Fruit fly (Drosophila melanogaster) whole organism, prepupa: ENCODE data around the gene CG31650.

Experiments
- CG10631 ChIP-seq: fragments of 200-800 bp; sonication (Bioruptor generic); optimal IDR thresholded peaks from 2 replicates; lab custom pipeline; 2016; ENCODE audit warnings: missing biosample characterization, missing genetic modification characterization
- CG10669 ChIP-seq: fragments of 200-800 bp; sonication (Bioruptor generic); optimal IDR thresholded peaks from 3 replicates; lab custom pipeline; 2018; ENCODE audit warnings: missing biosample characterization, mild to moderate bottlenecking, missing genetic modification characterization, moderate library complexity
- CG11294 ChIP-seq: fragments of 200-800 bp; sonication (Bioruptor generic); IDR thresholded peaks from 2 replicates; pipeline ENCODE4 v1.3.6; 2022; ENCODE audit warnings: missing biosample characterization, missing genetic modification characterization
- CG11762 ChIP-seq: fragments of 200-800 bp; sonication (Bioruptor generic); optimal IDR thresholded peaks from 3 replicates; lab custom pipeline; 2016; ENCODE audit warnings: missing biosample characterization, missing genetic modification characterization; ENCODE audit not compliant: insufficient read depth
- CG11902 ChIP-seq: fragments of 200-800 bp; sonication (Bioruptor generic); optimal IDR thresholded peaks from 3 replicates; lab custom pipeline; 2016; ENCODE audit warnings: missing biosample characterization, missing genetic modification characterization
- CG15336 ChIP-seq: fragments of 200-800 bp; sonication (Bioruptor generic); IDR thresholded peaks from 2 replicates; pipeline ENCODE4 v1.3.6; 2022; ENCODE audit warnings: missing biosample characterization, missing genetic modification characterization
- CG1621 ChIP-seq: fragments of 200-800 bp; sonication (Bioruptor generic); optimal IDR thresholded peaks from 3 replicates; lab custom pipeline; 2018; ENCODE audit warnings: missing biosample characterization, mild to moderate bottlenecking, missing genetic modification characterization
- CG16779 ChIP-seq: fragments of 200-800 bp; sonication (Bioruptor generic); optimal IDR thresholded peaks from 3 replicates; lab custom pipeline; 2017; ENCODE audit warnings: missing biosample characterization, mild to moderate bottlenecking, missing genetic modification characterization
- CG3032 ChIP-seq: fragments of 200-800 bp; optimal IDR thresholded peaks from 2 replicates; lab custom pipeline; 2019; ENCODE audit warnings: missing biosample characterization, mild to moderate bottlenecking, missing genetic modification characterization, moderate library complexity
- CG31627 ChIP-seq: fragments of 200-800 bp; sonication (Bioruptor generic); optimal IDR thresholded peaks from 3 replicates; lab custom pipeline; 2016; ENCODE audit warnings: missing biosample characterization, missing genetic modification characterization
- CG32006 ChIP-seq: fragments of 200-800 bp; sonication (Bioruptor generic); optimal IDR thresholded peaks from 3 replicates; lab custom pipeline; 2017; ENCODE audit warnings: missing biosample characterization, mild to moderate bottlenecking, missing genetic modification characterization
- CG34406 ChIP-seq: fragments of 200-800 bp; sonication (Bioruptor generic); optimal IDR thresholded peaks from 3 replicates; lab custom pipeline; 2016; ENCODE audit warnings: missing biosample characterization, missing genetic modification characterization
- CG3919 ChIP-seq: fragments of 200-800 bp; sonication (Bioruptor generic); optimal IDR thresholded peaks from 3 replicates; lab custom pipeline; 2016; ENCODE audit warnings: missing biosample characterization, missing genetic modification characterization
- CG4318 ChIP-seq: fragments of 200-800 bp; sonication (Bioruptor generic); optimal IDR thresholded peaks from 3 replicates; lab custom pipeline; 2017; ENCODE audit warnings: missing biosample characterization, mild to moderate bottlenecking, missing genetic modification characterization
- CG6163 ChIP-seq: fragments of 200-800 bp; sonication (Bioruptor generic); IDR thresholded peaks from 3 replicates; pipeline ENCODE4 v1.3.6; 2022; ENCODE audit warnings: missing biosample characterization, missing genetic modification characterization
- CG6276 ChIP-seq: fragments of 200-800 bp; sonication (Bioruptor generic); optimal IDR thresholded peaks from 2 replicates; lab custom pipeline; 2017; ENCODE audit warnings: missing biosample characterization, mild to moderate bottlenecking, missing genetic modification characterization
- CG6792 ChIP-seq: fragments of 200-800 bp; sonication (Bioruptor generic); optimal IDR thresholded peaks from 3 replicates; lab custom pipeline; 2016; ENCODE audit warnings: missing biosample characterization, missing genetic modification characterization
- CG6808 ChIP-seq: fragments of 200-800 bp; sonication (Bioruptor generic); optimal IDR thresholded peaks from 3 replicates; lab custom pipeline; 2017; ENCODE audit warnings: missing biosample characterization, missing genetic modification characterization, mild to moderate bottlenecking, moderate library complexity, missing genetic modification reagents
- CG6854 ChIP-seq: fragments of 200-800 bp; sonication (Bioruptor generic); optimal IDR thresholded peaks from 2 replicates; lab custom pipeline; 2017; ENCODE audit warnings: missing biosample characterization, mild to moderate bottlenecking, missing genetic modification characterization
- CG8119 ChIP-seq: fragments of 200-800 bp; sonication (Bioruptor generic); IDR thresholded peaks from 3 replicates; pipeline ENCODE4 v1.3.6; 2022; ENCODE audit warnings: missing biosample characterization, missing genetic modification characterization
- CG8319 ChIP-seq: fragments of 200-800 bp; sonication (Bioruptor generic); optimal IDR thresholded peaks from 3 replicates; lab custom pipeline; 2016; ENCODE audit warnings: missing biosample characterization, missing genetic modification characterization
- CG9139 ChIP-seq: fragments of 200-800 bp; sonication (Bioruptor generic); optimal IDR thresholded peaks from 3 replicates; lab custom pipeline; 2017; ENCODE audit warnings: missing biosample characterization, mild to moderate bottlenecking, missing genetic modification characterization
- Eip93F ChIP-seq: fragments of 200-800 bp; sonication (Bioruptor generic); optimal IDR thresholded peaks from 2 replicates; lab custom pipeline; 2016; ENCODE audit warnings: missing biosample characterization, mild to moderate bottlenecking, missing genetic modification characterization
- Ets21C ChIP-seq: fragments of 200-800 bp; sonication (Bioruptor generic); optimal IDR thresholded peaks from 3 replicates; lab custom pipeline; 2016; ENCODE audit warnings: missing biosample characterization, missing genetic modification characterization
- Ets96B ChIP-seq: fragments of 200-800 bp; optimal IDR thresholded peaks from 2 replicates; lab custom pipeline; 2019; ENCODE audit warnings: missing biosample characterization, mild to moderate bottlenecking, missing genetic modification characterization, moderate library complexity
- Hr38 ChIP-seq: sonication (Bioruptor generic); optimal IDR thresholded peaks from 2 replicates; lab custom pipeline; 2016; ENCODE audit warnings: missing biosample characterization, missing genetic modification characterization
- Hr39 ChIP-seq: fragments of 200-800 bp; sonication (Bioruptor generic); optimal IDR thresholded peaks from 2 replicates; lab custom pipeline; 2016; ENCODE audit warnings: missing biosample characterization, missing genetic modification characterization
- Lpt ChIP-seq: fragments of 200-800 bp; sonication (Bioruptor generic); optimal IDR thresholded peaks from 3 replicates; lab custom pipeline; 2016; ENCODE audit warnings: missing biosample characterization, missing genetic modification characterization
- OdsH ChIP-seq: fragments of 200-800 bp; sonication (Bioruptor generic); optimal IDR thresholded peaks from 3 replicates; lab custom pipeline; 2016; ENCODE audit warnings: missing biosample characterization, missing genetic modification characterization
- Smox ChIP-seq: fragments of 200-800 bp; sonication (Bioruptor generic); optimal IDR thresholded peaks from 3 replicates; lab custom pipeline; 2016; ENCODE audit warnings: missing biosample characterization, missing genetic modification characterization
- Sox14 ChIP-seq: fragments of 200-800 bp; sonication (Bioruptor generic); optimal IDR thresholded peaks from 3 replicates; lab custom pipeline; 2016; ENCODE audit warnings: missing biosample characterization, missing genetic modification characterization
- Sox15 ChIP-seq: fragments of 200-800 bp; sonication (Bioruptor generic); optimal IDR thresholded peaks from 3 replicates; lab custom pipeline; 2016; ENCODE audit warnings: missing biosample characterization, missing genetic modification characterization
- achi ChIP-seq: fragments of 200-800 bp; sonication (Bioruptor generic); optimal IDR thresholded peaks from 3 replicates; lab custom pipeline; 2016; ENCODE audit warnings: missing biosample characterization, missing genetic modification characterization
- acj6 ChIP-seq: fragments of 200-800 bp; sonication (Bioruptor generic); optimal IDR thresholded peaks from 3 replicates; lab custom pipeline; 2016; ENCODE audit warnings: missing biosample characterization, missing genetic modification characterization
- dac ChIP-seq: fragments of 200-800 bp; sonication (Bioruptor generic); optimal IDR thresholded peaks from 2 replicates; lab custom pipeline; 2017; ENCODE audit warnings: missing biosample characterization, mild to moderate bottlenecking, missing genetic modification characterization
- dsx ChIP-seq: fragments of 200-800 bp; optimal IDR thresholded peaks from 3 replicates; lab custom pipeline; 2019; ENCODE audit warnings: missing biosample characterization, mild to moderate bottlenecking, missing genetic modification characterization, moderate library complexity; ENCODE audit not compliant: poor library complexity, severe bottlenecking
- eg ChIP-seq: fragments of 200-800 bp; sonication (Bioruptor generic); IDR thresholded peaks from 3 replicates; pipeline ENCODE4 v1.3.6; 2022; ENCODE audit warnings: missing biosample characterization, missing genetic modification characterization
- fd85E ChIP-seq: fragments of 200-800 bp; sonication (Bioruptor generic); optimal IDR thresholded peaks from 3 replicates; lab custom pipeline; 2016; ENCODE audit warnings: missing biosample characterization, missing genetic modification characterization
- fkh ChIP-seq: fragments of 200-800 bp; sonication (Bioruptor generic); optimal IDR thresholded peaks from 3 replicates; lab custom pipeline; 2017; ENCODE audit warnings: missing biosample characterization, mild to moderate bottlenecking, missing genetic modification characterization, moderate library complexity
- lz ChIP-seq: fragments of 200-800 bp; sonication (Bioruptor generic); optimal IDR thresholded peaks from 3 replicates; lab custom pipeline; 2016; ENCODE audit warnings: missing biosample characterization, missing genetic modification characterization
- net ChIP-seq: fragments of 200-800 bp; sonication (Bioruptor generic); optimal IDR thresholded peaks from 3 replicates; lab custom pipeline; 2016; ENCODE audit warnings: missing biosample characterization, missing genetic modification characterization
- salr ChIP-seq, 2 experiments: fragments of 200-800 bp; sonication (Bioruptor generic); optimal IDR thresholded peaks; 3 replicates each; lab custom pipeline; 2016 to 2018; ENCODE audit warnings: missing biosample characterization in 2 of 2, missing genetic modification characterization in 2 of 2, mild to moderate bottlenecking in 1 of 2
- spab ChIP-seq: fragments of 200-800 bp; sonication (Bioruptor generic); optimal IDR thresholded peaks from 2 replicates; lab custom pipeline; 2017; ENCODE audit warnings: missing biosample characterization, mild to moderate bottlenecking, missing genetic modification characterization, missing genetic modification reagents
- ss ChIP-seq, 2 experiments: fragments of 200-800 bp; sonication (Bioruptor generic); optimal IDR thresholded peaks; 2 replicates in 1 of 2; 3 replicates in 1 of 2; lab custom pipeline; 2017 to 2018; ENCODE audit warnings: mild to moderate bottlenecking in 2 of 2, missing biosample characterization in 2 of 2, missing genetic modification characterization in 2 of 2, moderate library complexity in 1 of 2
- svp ChIP-seq: fragments of 200-800 bp; sonication (Bioruptor generic); peaks from one replicate; lab custom pipeline; 2016; ENCODE audit warnings: missing biosample characterization, missing genetic modification characterization
- vri ChIP-seq: fragments of 200-800 bp; sonication (Bioruptor generic); optimal IDR thresholded peaks from 3 replicates; lab custom pipeline; 2016; ENCODE audit warnings: missing biosample characterization, mild to moderate bottlenecking, missing genetic modification characterization

CG31650 gene

DNA sequence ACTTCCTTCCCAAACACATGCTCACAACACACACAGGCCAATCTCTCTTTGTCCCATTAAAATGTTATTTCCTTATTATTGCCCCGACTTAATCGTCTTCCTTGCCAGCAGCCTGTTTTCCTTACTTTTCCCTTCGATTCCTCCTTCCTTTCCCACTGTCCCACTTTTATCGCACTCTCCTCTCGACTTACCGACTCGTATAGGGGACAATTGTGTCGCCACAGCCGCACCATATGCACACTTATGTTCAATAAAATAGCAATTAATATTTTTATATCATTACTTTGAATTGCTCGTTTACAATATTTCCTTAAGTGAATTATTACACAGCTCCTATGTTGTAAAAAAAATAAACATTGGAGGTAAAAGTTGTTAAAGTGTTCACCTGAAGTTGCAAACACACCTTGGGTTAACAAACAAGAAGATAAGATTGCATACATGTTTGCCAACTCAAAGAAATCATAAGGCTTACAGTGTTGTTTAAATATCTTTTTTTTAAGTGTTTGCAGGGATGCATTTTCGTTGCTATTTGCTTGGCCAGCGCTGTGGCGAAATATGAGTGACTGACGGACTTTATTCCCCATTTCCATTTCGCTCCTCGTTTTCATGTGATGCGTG is 42.5 kb upstream of the CG31650 start (continued):
- TF ChIP-seq CG8319 (GFP tag; lab: Kevin White, UChicago) (peak; percentile 86), fd85E (GFP tag; lab: Kevin White, UChicago) (peak; percentile 68), CG6808 (peak; percentile 86), vri (GFP tag; lab: Kevin White, UChicago) (peak; percentile 72), svp (peak; percentile 91), CG3919 (peak; percentile 89), achi (GFP tag; lab: Kevin White, UChicago) (peak; percentile 88), CG6792 (GFP tag; lab: Kevin White, UChicago) (peak; percentile 91), lz (GFP tag; lab: Kevin White, UChicago) (peak; percentile 86), ss (GFP tag; optimal IDR thresholded peaks at IDR 0.05; lab: Kevin White, UChicago) (peak; percentile 82 to 91), dac (GFP tag; lab: Kevin White, UChicago) (peak; percentile 74), CG8119 (peak; percentile 85), eg (GFP tag; lab: Robert Waterston, UW) (peak; percentile 76), Ets96B (tag; lab: Kevin White, UChicago) (peak; percentile 83), salr (GFP tag; optimal IDR thresholded peaks at IDR 0.05; lab: Kevin White, UChicago) (peak; percentile 71 to 88), CG11294 (GFP tag; lab: Robert Waterston, UW) (peak; percentile 57; the same call in 1 of the 2 replicates), fkh (GFP tag; lab: Kevin White, UChicago) (peak; percentile 69), CG10631 (GFP tag; lab: Kevin White, UChicago) (peak; percentile 85), CG16779 (tag; lab: Kevin White, UChicago) (peak; percentile 79), CG1621 (peak; percentile 81), CG9139 (GFP tag; lab: Kevin White, UChicago) (peak; percentile 78), Smox (GFP tag; lab: Kevin White, UChicago) (peak; percentile 86), CG11902 (peak; percentile 75), CG4318 (GFP tag; lab: Kevin White, UChicago) (peak; percentile 81), CG3032 (tag; lab: Kevin White, UChicago) (peak; percentile 80), dsx (GFP tag; lab: Kevin White, UChicago) (peak; percentile 81), Hr39 (GFP tag; lab: Kevin White, UChicago) (peak; percentile 83), Lpt (peak; percentile 86), CG6163 (GFP tag; lab: Robert Waterston, UW) (peak; percentile 81), CG15336 (peak; percentile 82)
- TF ChIP-seq, all 60 proteins: peak for 60

DNA sequence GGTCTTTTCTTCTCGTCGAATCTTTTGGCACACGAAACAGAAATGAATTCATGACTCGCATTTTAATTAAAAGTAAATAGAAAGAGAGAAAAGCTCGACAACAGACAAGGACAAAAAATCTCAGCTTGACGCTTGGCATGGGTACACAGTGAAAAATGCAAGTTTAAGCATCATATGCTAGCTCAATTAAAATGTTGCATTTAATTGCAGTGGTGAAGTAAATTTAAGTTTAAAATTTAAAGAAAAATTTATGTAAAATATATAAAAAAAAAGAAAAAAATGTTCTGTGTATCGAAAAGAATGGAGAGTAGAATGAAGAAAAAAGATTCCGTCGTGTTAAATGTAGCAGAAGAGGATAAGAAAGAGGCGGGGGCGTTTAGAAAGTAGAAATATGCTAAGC is 41.0 kb upstream of the CG31650 start:
- TF ChIP-seq spab (no peak), dac (GFP tag; lab: Kevin White, UChicago) (no peak), CG8119 (peak; percentile 49; the same call in 1 of the 3 replicates), Ets21C (GFP tag; lab: Kevin White, UChicago) (no peak), CG15336 (peak; percentile 79), lz (GFP tag; lab: Kevin White, UChicago) (peak; percentile 7), acj6 (no peak), Lpt (no peak), net (no peak), CG6854 (no peak), CG11294 (GFP tag; lab: Robert Waterston, UW) (peak; percentile 19; the same call in 1 of the 2 replicates), Hr38 (GFP tag; lab: Kevin White, UChicago) (no peak), CG3032 (tag; lab: Kevin White, UChicago) (no peak), Ets96B (tag; lab: Kevin White, UChicago) (peak; percentile 13), CG10669 (GFP tag; lab: Kevin White, UChicago) (no peak), OdsH (GFP tag; lab: Kevin White, UChicago) (peak; percentile 31), Smox (GFP tag; lab: Kevin White, UChicago) (no peak), achi (GFP tag; lab: Kevin White, UChicago) (peak; percentile 37), CG31627 (peak; percentile 20), Eip93F (GFP tag; lab: Kevin White, UChicago) (no peak), CG11762 (no peak), vri (GFP tag; lab: Kevin White, UChicago) (no peak), dsx (GFP tag; lab: Kevin White, UChicago) (no peak), svp (peak; percentile 73), CG34406 (GFP tag; lab: Kevin White, UChicago) (peak; percentile 37), Sox14 (GFP tag; lab: Kevin White, UChicago) (no peak), Sox15 (GFP tag; lab: Kevin White, UChicago) (no peak), CG32006 (GFP tag; lab: Kevin White, UChicago) (peak; percentile 65), salr (GFP tag; optimal IDR thresholded peaks at IDR 0.05; lab: Kevin White, UChicago) (peak in 1 of 2 experiments; percentile 9), CG9139 (GFP tag; lab: Kevin White, UChicago) (no peak), CG6163 (GFP tag; lab: Robert Waterston, UW) (peak; percentile 47; the same call in 2 of the 3 replicates), CG6276 (peak; percentile 11), fkh (GFP tag; lab: Kevin White, UChicago) (no peak)
